Worm (Caenorhabditis elegans) whole organism, midembryonic: Measurements from ENCODE around the gene nhr-156.

Experiments used
- klf-2 ChIP-seq: fragments of 200-800 bp; sonication (Bioruptor generic); conservative IDR thresholded peaks from 2 replicates; pipeline ENCODE4 v1.3.6; 2022; ENCODE audit warnings: missing genetic modification reagents, missing genetic modification characterization, missing compliant biosample characterization
- med-1 ChIP-seq: sonication (generic microtip); optimal IDR thresholded peaks from 2 replicates; lab custom pipeline; 2017; ENCODE audit warnings: missing genetic modification characterization, mild to moderate bottlenecking, missing compliant biosample characterization, antibody characterized with exemption, missing genetic modification reagents; ENCODE audit not compliant: insufficient read depth
- tab-1 ChIP-seq: fragments of 200-800 bp; sonication (Bioruptor generic); IDR thresholded peaks from 2 replicates; pipeline ENCODE4 v1.3.6; 2022; ENCODE audit warnings: missing genetic modification characterization, missing compliant biosample characterization

- TF ChIP-seq tab-1: no peak
- no peak for TF ChIP-seq med-1 (GFP tag; lab: Kevin White, UChicago)
- no peak for TF ChIP-seq klf-2
Observed at ce11 chrV:3919289-3919688, 13.4 kb downstream of the nhr-156 start, which contains the start of gene srx-66.
